Worm (Caenorhabditis elegans) whole organism, L4 larva: ENCODE measurements around the gene tofu-6.

Source experiments
- R02D3.7 ChIP-seq: fragments of 150-350 bp; sonication (generic microtip); optimal IDR thresholded peaks from 3 replicates; lab custom pipeline; 2014; ENCODE audit warnings: missing biosample characterization, missing genetic modification characterization
- ama-1 ChIP-seq: fragments of 150-350 bp; optimal IDR thresholded peaks from 2 replicates; lab custom pipeline; 2014; ENCODE audit warnings: inconsistent platforms, mixed read lengths
- ceh-32 ChIP-seq: sonication (generic microtip); optimal IDR thresholded peaks from 2 replicates; lab custom pipeline; 2016; ENCODE audit warnings: mild to moderate bottlenecking, missing genetic modification characterization, missing compliant biosample characterization; ENCODE audit not compliant: poor library complexity
- ceh-82 ChIP-seq: sonication (generic microtip); optimal IDR thresholded peaks from 2 replicates; lab custom pipeline; 2017; ENCODE audit warnings: missing biosample characterization, missing genetic modification characterization
- egl-27 ChIP-seq: sonication (generic microtip); optimal IDR thresholded peaks from 3 replicates; lab custom pipeline; 2017; ENCODE audit warnings: missing biosample characterization, missing genetic modification reagents, missing genetic modification characterization
- lsy-2 ChIP-seq, 2 experiments: fragments of 150-350 bp in 1 of 2; sonication (generic microtip) in 1 of 2; optimal IDR thresholded peaks; 2 replicates each; lab custom pipeline; 2014 to 2017; ENCODE audit warnings: missing biosample characterization in 2 of 2, missing genetic modification characterization in 2 of 2
- nhr-237 ChIP-seq: sonication (generic microtip); optimal IDR thresholded peaks from 2 replicates; lab custom pipeline; 2017; ENCODE audit warnings: missing biosample characterization, missing genetic modification characterization
- nhr-77 ChIP-seq: fragments of 150-350 bp; optimal IDR thresholded peaks from 2 replicates; lab custom pipeline; 2014; ENCODE audit warnings: missing biosample characterization, missing genetic modification characterization
- pha-4 ChIP-seq, 2 experiments: fragments of 150-350 bp in 1 of 2; fragments of 200-800 bp in 1 of 2; sonication (Bioruptor generic) in 1 of 2; IDR thresholded peaks in 1 of 2; optimal IDR thresholded peaks in 1 of 2; 2 replicates each; pipeline versions ENCODE4 v1.3.6 to Lab custom; 2014 to 2022; ENCODE audit warnings: missing genetic modification characterization in 2 of 2, missing genetic modification reagents in 2 of 2, missing biosample characterization in 1 of 2, missing compliant biosample characterization in 1 of 2
- skn-1 ChIP-seq: fragments of 150-350 bp; optimal IDR thresholded peaks from 2 replicates; lab custom pipeline; 2014; ENCODE audit warnings: missing biosample characterization, missing genetic modification characterization
- unc-130 ChIP-seq: sonication (generic microtip); optimal IDR thresholded peaks from 2 replicates; lab custom pipeline; 2016; ENCODE audit warnings: missing genetic modification reagents, missing genetic modification characterization, missing compliant biosample characterization
- unc-62 ChIP-seq, 3 experiments: fragments of 150-350 bp in 1 of 3; sonication (generic microtip); optimal IDR thresholded peaks in 2 of 3; peaks in 1 of 3; 1 replicate in 1 of 3; 2 replicates in 2 of 3; lab custom pipeline; 2014 to 2017; ENCODE audit warnings: missing biosample characterization in 3 of 3, missing genetic modification characterization in 3 of 3, missing genetic modification reagents in 3 of 3, missing genotype in 1 of 3
- zag-1 ChIP-seq: fragments of 150-350 bp; optimal IDR thresholded peaks from 2 replicates; lab custom pipeline; 2014; ENCODE audit warnings: missing biosample characterization, missing genetic modification characterization
- zip-11 ChIP-seq: fragments of 200-800 bp; sonication (Bioruptor generic); IDR thresholded peaks from 2 replicates; pipeline ENCODE4 v1.3.6; 2022; ENCODE audit warnings: missing genetic modification characterization, missing compliant biosample characterization

ce11 chrII:5374967-5375366 is 46.1 kb upstream of the tofu-6 start, which contains the start of gene algn-2:
- TF ChIP-seq lsy-2 (tag; optimal IDR thresholded peaks at IDR 0.05; lab: Kevin White, UChicago) (no peak), ceh-82 (tag; lab: Kevin White, UChicago) (no peak), zag-1 (no peak), R02D3.7 (no peak), ama-1 (lab: Kevin White, UChicago) (no peak), unc-130 (GFP tag; lab: Kevin White, UChicago) (no peak), egl-27 (tag; lab: Kevin White, UChicago) (no peak), nhr-237 (tag; lab: Kevin White, UChicago) (no peak), nhr-77 (no peak), pha-4 (GFP tag; IDR thresholded peaks at IDR 0.05; lab: Robert Waterston, UW) (no peak), pha-4 (tag; optimal IDR thresholded peaks at IDR 0.05; lab: Kevin White, UChicago) (no peak), ceh-32 (tag; lab: Kevin White, UChicago) (no peak), unc-62 (GFP tag; optimal IDR thresholded peaks at IDR 0.05 in 1 of 2; lab: Kevin White, UChicago) (no peak), unc-62 (tag; optimal IDR thresholded peaks at IDR 0.05; lab: Kevin White, UChicago) (no peak), zip-11 (GFP tag; lab: Robert Waterston, UW) (no peak), skn-1 (tag; lab: Kevin White, UChicago) (no peak)
